Worm (Caenorhabditis elegans) whole organism, young adult: ENCODE results near the gene F36H5.17.

Source experiments
- B0336.3 ChIP-seq: fragments of 200-800 bp; sonication (Bioruptor generic); IDR thresholded peaks from 2 replicates; pipeline ENCODE4 v1.3.6; 2022; ENCODE audit warnings: missing genetic modification characterization, missing compliant biosample characterization
- F57A8.1 ChIP-seq: fragments of 200-800 bp; sonication (Bioruptor generic); optimal IDR thresholded peaks from 2 replicates; lab custom pipeline; 2018; ENCODE audit warnings: mild to moderate bottlenecking, missing genetic modification characterization, moderate library complexity, missing compliant biosample characterization
- hlh-12 ChIP-seq: sonication (generic microtip); optimal IDR thresholded peaks from 2 replicates; lab custom pipeline; 2016; ENCODE audit warnings: missing genetic modification characterization, missing compliant biosample characterization
- pha-4 ChIP-seq: fragments of 150-350 bp; sonication (generic microtip); optimal IDR thresholded peaks from 2 replicates; lab custom pipeline; 2014; ENCODE audit warnings: missing biosample characterization, missing genetic modification reagents, missing genetic modification characterization
- snpc-4 ChIP-seq, 5 experiments: fragments of 150-350 bp in 1 of 5; sonication (generic microtip) in 4 of 5; optimal IDR thresholded peaks; 2 replicates each; lab custom pipeline; 2014 to 2018; ENCODE audit warnings: missing genetic modification characterization in 5 of 5, missing biosample characterization in 3 of 5, antibody characterized with exemption in 2 of 5, mild to moderate bottlenecking in 2 of 5, missing compliant biosample characterization in 2 of 5, missing genotype in 2 of 5, moderate library complexity in 2 of 5, missing genetic modification reagents in 1 of 5
- unc-130 ChIP-seq: sonication (generic microtip); optimal IDR thresholded peaks from 2 replicates; lab custom pipeline; 2016; ENCODE audit warnings: missing genetic modification reagents, missing genetic modification characterization, missing compliant biosample characterization
- zim-3 ChIP-seq: sonication (generic microtip); optimal IDR thresholded peaks from 2 replicates; lab custom pipeline; 2017; ENCODE audit warnings: mild to moderate bottlenecking, missing genetic modification characterization, moderate library complexity, missing compliant biosample characterization
- ztf-25 ChIP-seq: fragments of 200-800 bp; sonication (Bioruptor generic); IDR thresholded peaks from 2 replicates; pipeline ENCODE4 v1.3.6; 2022; ENCODE audit warnings: missing genetic modification reagents, missing genetic modification characterization, missing compliant biosample characterization

- TF ChIP-seq pha-4 (tag; lab: Kevin White, UChicago) (no peak), unc-130 (GFP tag; lab: Kevin White, UChicago) (no peak), F57A8.1 (GFP tag; lab: Kevin White, UChicago) (no peak), snpc-4 (GFP tag; optimal IDR thresholded peaks at IDR 0.05; lab: Kevin White, UChicago) (no peak), snpc-4 (tag; optimal IDR thresholded peaks at IDR 0.05; lab: Kevin White, UChicago) (no peak), B0336.3 (no peak), ztf-25 (no peak), zim-3 (tag; lab: Kevin White, UChicago) (no peak), hlh-12 (tag; lab: Kevin White, UChicago) (no peak)
These were observed 15.8 kb upstream of the F36H5.17 start, which contains the start of gene math-3 for ce11 chrII:1771785-1772184.
